Fruit fly (Drosophila melanogaster) whole organism, embryonic: ENCODE results near the gene CG32413.
A peak's percentile ranks its signal among the peaks of the same experiment; 100 is the strongest.

Source experiments
- Aef1 ChIP-seq: fragments of 200-800 bp; sonication (Bioruptor generic); IDR thresholded peaks from 3 replicates; pipeline ENCODE4 v1.3.6; 2022; ENCODE audit warnings: missing biosample characterization, missing genetic modification characterization
- Asciz ChIP-seq: fragments of 200-800 bp; sonication (Bioruptor generic); optimal IDR thresholded peaks from 2 replicates; lab custom pipeline; 2017; ENCODE audit warnings: missing biosample characterization, mild to moderate bottlenecking, missing genetic modification characterization, missing genetic modification reagents
- Atf6 ChIP-seq: fragments of 200-800 bp; sonication (Bioruptor generic); IDR thresholded peaks from 2 replicates; pipeline ENCODE4 v1.3.6; 2022; ENCODE audit warnings: missing biosample characterization, missing genetic modification characterization
- CG1024 ChIP-seq: fragments of 200-800 bp; sonication (Bioruptor generic); IDR thresholded peaks from 2 replicates; pipeline ENCODE4 v1.3.6; 2022; ENCODE audit warnings: missing biosample characterization, missing genetic modification characterization
- CG10959 ChIP-seq: fragments of 200-800 bp; sonication (Bioruptor generic); IDR thresholded peaks from 2 replicates; pipeline ENCODE4 v1.3.6; 2022; ENCODE audit warnings: missing biosample characterization, missing genetic modification characterization
- CG11456 ChIP-seq: fragments of 200-800 bp; sonication (Bioruptor generic); IDR thresholded peaks from 3 replicates; pipeline ENCODE4 v1.3.6; 2022; ENCODE audit warnings: missing biosample characterization, missing genetic modification characterization
- CG12071 ChIP-seq: fragments of 200-800 bp; sonication (Bioruptor generic); optimal IDR thresholded peaks from 3 replicates; lab custom pipeline; 2018; ENCODE audit warnings: missing biosample characterization, mild to moderate bottlenecking, missing genetic modification characterization
- CG12744 ChIP-seq: fragments of 200-800 bp; sonication (Bioruptor generic); optimal IDR thresholded peaks from 2 replicates; lab custom pipeline; 2016; ENCODE audit warnings: missing biosample characterization, missing genetic modification characterization
- CG13424 ChIP-seq: fragments of 200-800 bp; sonication (Bioruptor generic); optimal IDR thresholded peaks from 2 replicates; lab custom pipeline; 2019; ENCODE audit warnings: missing biosample characterization, mild to moderate bottlenecking, missing genetic modification characterization, moderate library complexity
- CG17361 ChIP-seq: fragments of 200-800 bp; sonication (Bioruptor generic); IDR thresholded peaks from 3 replicates; pipeline ENCODE4 v1.3.6; 2022; ENCODE audit warnings: missing biosample characterization, missing genetic modification characterization
- CG17802 ChIP-seq: fragments of 200-800 bp; sonication (Bioruptor generic); optimal IDR thresholded peaks from 2 replicates; lab custom pipeline; 2018; ENCODE audit warnings: missing biosample characterization, mild to moderate bottlenecking, missing genetic modification characterization, moderate library complexity
- CG2712 ChIP-seq: fragments of 200-800 bp; optimal IDR thresholded peaks from 3 replicates; lab custom pipeline; 2019; ENCODE audit warnings: missing biosample characterization, mild to moderate bottlenecking, missing genetic modification characterization, moderate library complexity
- CG31365 ChIP-seq: fragments of 200-800 bp; sonication (Bioruptor generic); optimal IDR thresholded peaks from 2 replicates; lab custom pipeline; 2018; ENCODE audit warnings: missing biosample characterization, mild to moderate bottlenecking, missing genetic modification characterization
- CG4282 ChIP-seq: fragments of 200-800 bp; sonication (Bioruptor generic); optimal IDR thresholded peaks from 2 replicates; lab custom pipeline; 2016; ENCODE audit warnings: missing biosample characterization, missing genetic modification characterization
- CG5245 ChIP-seq: fragments of 200-800 bp; sonication (Bioruptor generic); optimal IDR thresholded peaks from 3 replicates; lab custom pipeline; 2016; ENCODE audit warnings: missing biosample characterization, missing genetic modification characterization
- CG6272 ChIP-seq: fragments of 200-800 bp; sonication (Bioruptor generic); IDR thresholded peaks from 2 replicates; pipeline ENCODE4 v1.3.6; 2022; ENCODE audit warnings: missing biosample characterization, missing genetic modification characterization
- CG7357 ChIP-seq: fragments of 200-800 bp; sonication (Bioruptor generic); IDR thresholded peaks from 3 replicates; pipeline ENCODE4 v1.3.6; 2022; ENCODE audit warnings: missing biosample characterization, missing genetic modification characterization
- CG9609 ChIP-seq: fragments of 200-800 bp; sonication (Bioruptor generic); optimal IDR thresholded peaks from 3 replicates; lab custom pipeline; 2016; ENCODE audit warnings: missing biosample characterization, missing genetic modification characterization
- Dll ChIP-seq: fragments of 200-800 bp; sonication (Bioruptor generic); IDR thresholded peaks from 4 replicates; pipeline ENCODE4 v1.3.6; 2022; ENCODE audit warnings: missing biosample characterization, missing genetic modification characterization; ENCODE audit not compliant: partially characterized antibody
- Dp ChIP-seq: fragments of 200-800 bp; sonication (Bioruptor generic); optimal IDR thresholded peaks from 2 replicates; lab custom pipeline; 2018; ENCODE audit warnings: missing biosample characterization, mild to moderate bottlenecking, missing genetic modification characterization, moderate library complexity
- Drgx ChIP-seq: fragments of 200-800 bp; sonication (Bioruptor generic); IDR thresholded peaks from 2 replicates; pipeline ENCODE4 v1.3.6; 2022; ENCODE audit warnings: missing biosample characterization, missing genetic modification characterization
- Eip74EF ChIP-seq, 2 experiments: fragments of 200-800 bp in 1 of 2; fragments of >200 bp in 1 of 2; sonication (Bioruptor generic) in 1 of 2; optimal IDR thresholded peaks; 2 replicates each; lab custom pipeline; 2017 to 2019; ENCODE audit warnings: missing biosample characterization in 2 of 2, missing genetic modification characterization in 2 of 2, mild to moderate bottlenecking in 1 of 2, moderate library complexity in 1 of 2
- Gsc ChIP-seq: fragments of 200-800 bp; sonication (Bioruptor generic); IDR thresholded peaks from 2 replicates; pipeline ENCODE4 v1.3.6; 2022; ENCODE audit warnings: missing biosample characterization, missing genetic modification characterization
- MBD-R2 ChIP-seq: fragments of 200-800 bp; sonication (Bioruptor generic); IDR thresholded peaks from 2 replicates; pipeline ENCODE4 v1.3.6; 2022; ENCODE audit warnings: missing biosample characterization, missing genetic modification characterization
- Mes4 ChIP-seq: fragments of 200-800 bp; sonication (Bioruptor generic); optimal IDR thresholded peaks from 2 replicates; lab custom pipeline; 2016; ENCODE audit warnings: missing biosample characterization, missing genetic modification characterization
- NC2β ChIP-seq: fragments of 200-800 bp; sonication (Bioruptor generic); optimal IDR thresholded peaks from 2 replicates; lab custom pipeline; 2016; ENCODE audit warnings: missing biosample characterization, missing genetic modification characterization
- Optix ChIP-seq: fragments of 200-800 bp; sonication (Bioruptor generic); IDR thresholded peaks from 3 replicates; pipeline ENCODE4 v1.3.6; 2022; ENCODE audit warnings: missing biosample characterization, missing genetic modification characterization
- Poxn ChIP-seq: fragments of 200-800 bp; sonication (Bioruptor generic); IDR thresholded peaks from 2 replicates; pipeline ENCODE4 v1.3.6; 2022; ENCODE audit warnings: missing biosample characterization, missing genetic modification characterization
- Sry-δ ChIP-seq: fragments of 200-800 bp; sonication (Bioruptor generic); optimal IDR thresholded peaks from 2 replicates; lab custom pipeline; 2016; ENCODE audit warnings: missing biosample characterization, missing genetic modification characterization
- Usf ChIP-seq: fragments of 200-800 bp; sonication (Bioruptor generic); optimal IDR thresholded peaks from 2 replicates; lab custom pipeline; 2017; ENCODE audit warnings: missing genotype, missing biosample characterization, missing genetic modification characterization
- Xbp1 ChIP-seq: fragments of 200-800 bp; sonication (Bioruptor generic); optimal IDR thresholded peaks from 3 replicates; lab custom pipeline; 2016; ENCODE audit warnings: missing biosample characterization, mild to moderate bottlenecking, missing genetic modification characterization
- br ChIP-seq: fragments of >200 bp; optimal IDR thresholded peaks from 2 replicates; lab custom pipeline; 2017
- cato ChIP-seq: fragments of 200-800 bp; sonication (Bioruptor generic); optimal IDR thresholded peaks from 2 replicates; lab custom pipeline; 2016; ENCODE audit warnings: missing biosample characterization, missing genetic modification characterization, borderline replicate concordance
- da ChIP-seq: fragments of 200-800 bp; sonication (Bioruptor generic); optimal IDR thresholded peaks from 2 replicates; lab custom pipeline; 2016; ENCODE audit warnings: missing biosample characterization, missing genetic modification characterization
- danr ChIP-seq: fragments of 200-800 bp; sonication (Bioruptor generic); IDR thresholded peaks from 2 replicates; pipeline ENCODE4 v1.3.6; 2022; ENCODE audit warnings: missing biosample characterization, missing genetic modification characterization
- ems ChIP-seq: fragments of 200-800 bp; sonication (Bioruptor generic); optimal IDR thresholded peaks from 3 replicates; lab custom pipeline; 2016; ENCODE audit warnings: missing biosample characterization, missing genetic modification characterization
- hkb ChIP-seq, 2 experiments: fragments of 200-800 bp in 1 of 2; fragments of >200 bp in 1 of 2; sonication (Bioruptor generic) in 1 of 2; IDR thresholded peaks in 1 of 2; optimal IDR thresholded peaks in 1 of 2; 2 replicates each; pipeline versions ENCODE4 v1.3.6 to Lab custom; 2017 to 2022; ENCODE audit warnings: missing biosample characterization in 1 of 2, missing genetic modification characterization in 1 of 2
- mld ChIP-seq: fragments of 200-800 bp; sonication (Bioruptor generic); IDR thresholded peaks from 3 replicates; pipeline ENCODE4 v1.3.6; 2022; ENCODE audit warnings: missing biosample characterization, missing genetic modification characterization; ENCODE audit not compliant: partially characterized antibody
- nmo ChIP-seq: fragments of 200-800 bp; sonication (Bioruptor generic); optimal IDR thresholded peaks from 2 replicates; lab custom pipeline; 2018; ENCODE audit warnings: missing biosample characterization, mild to moderate bottlenecking, missing genetic modification characterization, moderate library complexity
- otp ChIP-seq: fragments of 200-800 bp; sonication (Bioruptor generic); IDR thresholded peaks from 3 replicates; pipeline ENCODE4, ENCODE4 v1.3.6; 2022; ENCODE audit warnings: missing biosample characterization, missing genetic modification characterization
- pfk ChIP-seq: fragments of 200-800 bp; sonication (Bioruptor generic); optimal IDR thresholded peaks from 2 replicates; lab custom pipeline; 2018; ENCODE audit warnings: missing biosample characterization, mild to moderate bottlenecking, missing genetic modification characterization, moderate library complexity
- phol ChIP-seq: fragments of 200-800 bp; sonication (Bioruptor generic); optimal IDR thresholded peaks from 3 replicates; lab custom pipeline; 2018; ENCODE audit warnings: missing biosample characterization, mild to moderate bottlenecking, missing genetic modification characterization, moderate library complexity
- pzg ChIP-seq: fragments of 200-800 bp; sonication (Bioruptor generic); optimal IDR thresholded peaks from 3 replicates; lab custom pipeline; 2018; ENCODE audit warnings: missing biosample characterization, mild to moderate bottlenecking, missing genetic modification characterization, moderate library complexity
- rib ChIP-seq: fragments of 200-800 bp; sonication (Bioruptor generic); IDR thresholded peaks from 2 replicates; pipeline ENCODE4 v1.3.6; 2022; ENCODE audit warnings: missing biosample characterization, missing genetic modification characterization
- slp2 ChIP-seq: fragments of 200-800 bp; sonication (Bioruptor generic); optimal IDR thresholded peaks from 2 replicates; lab custom pipeline; 2016; ENCODE audit warnings: missing biosample characterization, missing genetic modification characterization
- so ChIP-seq: fragments of 200-800 bp; sonication (Bioruptor generic); IDR thresholded peaks from 3 replicates; pipeline ENCODE4 v1.3.6; 2022; ENCODE audit warnings: missing biosample characterization, missing genetic modification characterization
- zen2 ChIP-seq: fragments of 200-800 bp; sonication (Bioruptor generic); IDR thresholded peaks from 3 replicates; pipeline ENCODE4 v1.3.6; 2022; ENCODE audit warnings: missing biosample characterization, missing genetic modification characterization; ENCODE audit not compliant: partially characterized antibody
- zfh1 ChIP-seq: fragments of 200-800 bp; sonication (Bioruptor generic); IDR thresholded peaks from 3 replicates; pipeline ENCODE4 v1.3.6; 2022; ENCODE audit warnings: missing biosample characterization, missing genetic modification characterization

CG32413 gene

dm6 chr3L:5869614-5870204, 34.1 kb downstream of the CG32413 start (continued):
- TF ChIP-seq NC2β (GFP tag; lab: Kevin White, UChicago), result peak; percentile 60
- TF ChIP-seq nmo (GFP tag; lab: Kevin White, UChicago), result peak; percentile 66
- no peak for TF ChIP-seq hkb (optimal IDR thresholded peaks at IDR 0.05; lab: Kevin White, UChicago)
- peak; percentile 45; the same call in 1 of the 2 replicates for TF ChIP-seq hkb (GFP tag; IDR thresholded peaks at IDR 0.05; lab: Robert Waterston, UW)
- peak; percentile 31 for TF ChIP-seq pzg (GFP tag; lab: Kevin White, UChicago)
- peak; percentile 98 for TF ChIP-seq Aef1
- peak; percentile 60; the same call in 2 of the 3 replicates for TF ChIP-seq Optix (GFP tag; lab: Robert Waterston, UW)
- no peak for TF ChIP-seq CG4282 (GFP tag; lab: Kevin White, UChicago)
- no peak for TF ChIP-seq Dll
- peak; percentile 35; the same call in 1 of the 3 replicates for TF ChIP-seq CG7357 (GFP tag; lab: Robert Waterston, UW)
- peak; percentile 89 for TF ChIP-seq CG5245
- TF ChIP-seq otp (GFP tag; lab: Robert Waterston, UW), result peak; percentile 76; the same call in 2 of the 3 replicates
- no peak for TF ChIP-seq Gsc (GFP tag; lab: Robert Waterston, UW)
- peak; percentile 84; the same call in 2 of the 3 replicates for TF ChIP-seq zfh1 (GFP tag; lab: Robert Waterston, UW)
- TF ChIP-seq CG6272 (GFP tag; lab: Robert Waterston, UW), result peak; percentile 56
- peak; percentile 51 for TF ChIP-seq CG13424 (tag; lab: Kevin White, UChicago)
- peak; percentile 61; the same call in 1 of the 2 replicates for TF ChIP-seq CG10959 (GFP tag; lab: Robert Waterston, UW)
- peak; percentile 59 for TF ChIP-seq ems
- TF ChIP-seq Mes4 (GFP tag; lab: Kevin White, UChicago), result peak; percentile 6
- TF ChIP-seq CG12071 (GFP tag; lab: Kevin White, UChicago), result peak; percentile 33
- TF ChIP-seq zen2 (GFP tag; lab: Robert Waterston, UW), result no peak
- TF ChIP-seq phol (tag; lab: Kevin White, UChicago), result peak; percentile 68
- TF ChIP-seq CG1024 (GFP tag; lab: Robert Waterston, UW), result peak; percentile 66; the same call in 1 of the 2 replicates
- TF ChIP-seq CG9609 (GFP tag; lab: Kevin White, UChicago), result peak; percentile 26
- TF ChIP-seq Xbp1, result peak; percentile 81
- TF ChIP-seq CG11456, result peak; percentile 97
- no peak for TF ChIP-seq Asciz (GFP tag; lab: Kevin White, UChicago)
- TF ChIP-seq danr (GFP tag; lab: Robert Waterston, UW), result 0 out of 2 replicates have a peak, but pooled peaks have one; percentile 12
- TF ChIP-seq Atf6 (GFP tag; lab: Robert Waterston, UW), result 0 out of 2 replicates have a peak, but pooled peaks have one; percentile 21
- TF ChIP-seq CG31365 (tag; lab: Kevin White, UChicago), result peak; percentile 87
- TF ChIP-seq MBD-R2 (GFP tag; lab: Robert Waterston, UW), result peak; percentile 33; the same call in 1 of the 2 replicates
- no peak for TF ChIP-seq mld (GFP tag; lab: Robert Waterston, UW)
- TF ChIP-seq CG2712 (tag; lab: Kevin White, UChicago), result peak; percentile 78
- peak; percentile 36 for TF ChIP-seq CG12744
- TF ChIP-seq cato (GFP tag; lab: Kevin White, UChicago), result peak; percentile 6
- TF ChIP-seq Usf (GFP tag; lab: Kevin White, UChicago), result no peak
- TF ChIP-seq Dp (GFP tag; lab: Kevin White, UChicago), result no peak
- TF ChIP-seq da (GFP tag; lab: Kevin White, UChicago), result no peak
- TF ChIP-seq Drgx, result no peak
- peak; percentile 63; the same call in 1 of the 3 replicates for TF ChIP-seq CG17361 (GFP tag; lab: Robert Waterston, UW)
- no peak for TF ChIP-seq Poxn
- TF ChIP-seq CG17802 (tag; lab: Kevin White, UChicago), result peak; percentile 43
- peak; percentile 23 for TF ChIP-seq pfk
- no peak for TF ChIP-seq br (lab: Kevin White, UChicago)
- peak in 1 of 2 experiments; percentile 34 for TF ChIP-seq Eip74EF (GFP tag; optimal IDR thresholded peaks at IDR 0.05; lab: Kevin White, UChicago)
- no peak for TF ChIP-seq rib
- peak; percentile 55 for TF ChIP-seq Sry-δ
- peak; percentile 51 for TF ChIP-seq slp2 (GFP tag; lab: Kevin White, UChicago)
- TF ChIP-seq so (GFP tag; lab: Robert Waterston, UW), result peak; percentile 51; the same call in 1 of the 3 replicates
